Worm (Caenorhabditis elegans): ENCODE measurements around the gene tag-343.

- TF ChIP-seq W03F9.2 (tag; optimal IDR thresholded peaks at IDR 0.05): no peak
- no peak for TF ChIP-seq him-1 (tag; optimal IDR thresholded peaks at IDR 0.05)
- no peak for TF ChIP-seq dao-5 (tag; optimal IDR thresholded peaks at IDR 0.05)
Measured at ce11 chrX:16647222-16647621, 27.3 kb downstream of the tag-343 start.

All from whole organism, L4/young adult.